Fruit fly (Drosophila melanogaster) whole organism, prepupa: ENCODE data around the gene alpha-Man-Ib.

ENCODE experiments used
- Blimp-1 ChIP-seq: fragments of 200-800 bp; sonication (Bioruptor generic); optimal IDR thresholded peaks from 3 replicates; lab custom pipeline; 2017; ENCODE audit warnings: missing biosample characterization, missing genetic modification characterization, mild to moderate bottlenecking, moderate library complexity, missing genetic modification reagents
- CG10631 ChIP-seq: fragments of 200-800 bp; sonication (Bioruptor generic); optimal IDR thresholded peaks from 2 replicates; lab custom pipeline; 2016; ENCODE audit warnings: missing biosample characterization, missing genetic modification characterization
- CG10669 ChIP-seq: fragments of 200-800 bp; sonication (Bioruptor generic); optimal IDR thresholded peaks from 3 replicates; lab custom pipeline; 2018; ENCODE audit warnings: missing biosample characterization, mild to moderate bottlenecking, missing genetic modification characterization, moderate library complexity
- CG11294 ChIP-seq: fragments of 200-800 bp; sonication (Bioruptor generic); IDR thresholded peaks from 2 replicates; pipeline ENCODE4 v1.3.6; 2022; ENCODE audit warnings: missing biosample characterization, missing genetic modification characterization
- CG31627 ChIP-seq: fragments of 200-800 bp; sonication (Bioruptor generic); optimal IDR thresholded peaks from 3 replicates; lab custom pipeline; 2016; ENCODE audit warnings: missing biosample characterization, missing genetic modification characterization
- CG34406 ChIP-seq: fragments of 200-800 bp; sonication (Bioruptor generic); optimal IDR thresholded peaks from 3 replicates; lab custom pipeline; 2016; ENCODE audit warnings: missing biosample characterization, missing genetic modification characterization
- CG3919 ChIP-seq: fragments of 200-800 bp; sonication (Bioruptor generic); optimal IDR thresholded peaks from 3 replicates; lab custom pipeline; 2016; ENCODE audit warnings: missing biosample characterization, missing genetic modification characterization
- CG4318 ChIP-seq: fragments of 200-800 bp; sonication (Bioruptor generic); optimal IDR thresholded peaks from 3 replicates; lab custom pipeline; 2017; ENCODE audit warnings: missing biosample characterization, mild to moderate bottlenecking, missing genetic modification characterization
- CG6163 ChIP-seq: fragments of 200-800 bp; sonication (Bioruptor generic); IDR thresholded peaks from 3 replicates; pipeline ENCODE4 v1.3.6; 2022; ENCODE audit warnings: missing biosample characterization, missing genetic modification characterization
- CG6276 ChIP-seq: fragments of 200-800 bp; sonication (Bioruptor generic); optimal IDR thresholded peaks from 2 replicates; lab custom pipeline; 2017; ENCODE audit warnings: missing biosample characterization, mild to moderate bottlenecking, missing genetic modification characterization
- CG6792 ChIP-seq: fragments of 200-800 bp; sonication (Bioruptor generic); optimal IDR thresholded peaks from 3 replicates; lab custom pipeline; 2016; ENCODE audit warnings: missing biosample characterization, missing genetic modification characterization
- CG6808 ChIP-seq: fragments of 200-800 bp; sonication (Bioruptor generic); optimal IDR thresholded peaks from 3 replicates; lab custom pipeline; 2017; ENCODE audit warnings: missing biosample characterization, missing genetic modification characterization, mild to moderate bottlenecking, moderate library complexity, missing genetic modification reagents
- CG7368 ChIP-seq: fragments of 200-800 bp; sonication (Bioruptor generic); optimal IDR thresholded peaks from 3 replicates; lab custom pipeline; 2016; ENCODE audit warnings: missing biosample characterization, missing genetic modification characterization
- CG8632 ChIP-seq: fragments of 200-800 bp; sonication (Bioruptor generic); optimal IDR thresholded peaks from 3 replicates; lab custom pipeline; 2016; ENCODE audit warnings: missing biosample characterization, missing genetic modification characterization
- CG9139 ChIP-seq: fragments of 200-800 bp; sonication (Bioruptor generic); optimal IDR thresholded peaks from 3 replicates; lab custom pipeline; 2017; ENCODE audit warnings: missing biosample characterization, mild to moderate bottlenecking, missing genetic modification characterization
- Eip75B ChIP-seq: fragments of 200-800 bp; sonication (Bioruptor generic); optimal IDR thresholded peaks from 3 replicates; lab custom pipeline; 2016; ENCODE audit warnings: missing biosample characterization, missing genetic modification characterization
- Eip78C ChIP-seq: fragments of 200-800 bp; sonication (Bioruptor generic); peaks from one replicate; lab custom pipeline; 2016; ENCODE audit warnings: missing biosample characterization, missing genetic modification characterization
- Ets96B ChIP-seq: fragments of 200-800 bp; optimal IDR thresholded peaks from 2 replicates; lab custom pipeline; 2019; ENCODE audit warnings: missing biosample characterization, mild to moderate bottlenecking, missing genetic modification characterization, moderate library complexity
- Gug ChIP-seq: fragments of 200-800 bp; sonication (Bioruptor generic); IDR thresholded peaks from 2 replicates; pipeline ENCODE4 v1.3.6; 2022; ENCODE audit warnings: missing biosample characterization, missing genetic modification characterization
- Hr39 ChIP-seq: fragments of 200-800 bp; sonication (Bioruptor generic); optimal IDR thresholded peaks from 2 replicates; lab custom pipeline; 2016; ENCODE audit warnings: missing biosample characterization, missing genetic modification characterization
- Lpt ChIP-seq: fragments of 200-800 bp; sonication (Bioruptor generic); optimal IDR thresholded peaks from 3 replicates; lab custom pipeline; 2016; ENCODE audit warnings: missing biosample characterization, missing genetic modification characterization
- Smox ChIP-seq: fragments of 200-800 bp; sonication (Bioruptor generic); optimal IDR thresholded peaks from 3 replicates; lab custom pipeline; 2016; ENCODE audit warnings: missing biosample characterization, missing genetic modification characterization
- Sox102F ChIP-seq: fragments of 200-800 bp; sonication (Bioruptor generic); optimal IDR thresholded peaks from 2 replicates; lab custom pipeline; 2016; ENCODE audit warnings: missing biosample characterization, mild to moderate bottlenecking, missing genetic modification characterization
- achi ChIP-seq: fragments of 200-800 bp; sonication (Bioruptor generic); optimal IDR thresholded peaks from 3 replicates; lab custom pipeline; 2016; ENCODE audit warnings: missing biosample characterization, missing genetic modification characterization
- cyc ChIP-seq: fragments of 200-800 bp; sonication (Bioruptor generic); optimal IDR thresholded peaks from 3 replicates; lab custom pipeline; 2016; ENCODE audit warnings: missing biosample characterization, missing genetic modification characterization
- dsx ChIP-seq: fragments of 200-800 bp; optimal IDR thresholded peaks from 3 replicates; lab custom pipeline; 2019; ENCODE audit warnings: missing biosample characterization, mild to moderate bottlenecking, missing genetic modification characterization, moderate library complexity; ENCODE audit not compliant: poor library complexity, severe bottlenecking
- eg ChIP-seq: fragments of 200-800 bp; sonication (Bioruptor generic); IDR thresholded peaks from 3 replicates; pipeline ENCODE4 v1.3.6; 2022; ENCODE audit warnings: missing biosample characterization, missing genetic modification characterization
- fkh ChIP-seq: fragments of 200-800 bp; sonication (Bioruptor generic); optimal IDR thresholded peaks from 3 replicates; lab custom pipeline; 2017; ENCODE audit warnings: missing biosample characterization, mild to moderate bottlenecking, missing genetic modification characterization, moderate library complexity
- lz ChIP-seq: fragments of 200-800 bp; sonication (Bioruptor generic); optimal IDR thresholded peaks from 3 replicates; lab custom pipeline; 2016; ENCODE audit warnings: missing biosample characterization, missing genetic modification characterization
- net ChIP-seq: fragments of 200-800 bp; sonication (Bioruptor generic); optimal IDR thresholded peaks from 3 replicates; lab custom pipeline; 2016; ENCODE audit warnings: missing biosample characterization, missing genetic modification characterization
- spab ChIP-seq: fragments of 200-800 bp; sonication (Bioruptor generic); optimal IDR thresholded peaks from 2 replicates; lab custom pipeline; 2017; ENCODE audit warnings: missing biosample characterization, mild to moderate bottlenecking, missing genetic modification characterization, missing genetic modification reagents
- ss ChIP-seq, 2 experiments: fragments of 200-800 bp; sonication (Bioruptor generic); optimal IDR thresholded peaks; 2 replicates in 1 of 2; 3 replicates in 1 of 2; lab custom pipeline; 2017 to 2018; ENCODE audit warnings: mild to moderate bottlenecking in 2 of 2, missing biosample characterization in 2 of 2, missing genetic modification characterization in 2 of 2, moderate library complexity in 1 of 2
- svp ChIP-seq: fragments of 200-800 bp; sonication (Bioruptor generic); peaks from one replicate; lab custom pipeline; 2016; ENCODE audit warnings: missing biosample characterization, missing genetic modification characterization

The alpha-Man-Ib gene

DNA sequence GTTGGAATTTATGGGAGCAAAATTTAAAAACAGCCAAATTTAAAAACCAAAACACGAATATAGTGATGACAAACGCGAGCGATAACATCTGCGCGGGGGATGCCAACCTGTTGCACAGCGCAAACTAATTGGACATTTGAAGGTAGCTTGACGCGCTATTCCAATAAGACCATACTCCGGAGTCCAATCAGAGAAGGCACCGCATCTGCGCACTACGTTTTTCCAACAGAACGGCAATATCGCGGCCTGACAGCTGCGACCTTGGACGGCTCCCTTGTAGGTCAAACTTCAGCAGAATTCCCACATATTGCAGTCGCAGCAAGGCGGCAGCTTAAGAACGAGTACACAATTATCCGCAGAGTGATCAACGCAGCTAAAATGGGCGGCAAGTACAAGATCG lies 35.5 kb upstream of the alpha-Man-Ib start, which contains the start of the genes CG11882 and Pglym78 (continued):
- TF ChIP-seq CG34406 (no peak), cyc (peak; percentile 24), CG10631 (GFP tag; lab: Kevin White, UChicago) (no peak), Hr39 (GFP tag; lab: Kevin White, UChicago) (peak; percentile 94), CG6276 (GFP tag; lab: Kevin White, UChicago) (no peak), CG4318 (GFP tag; lab: Kevin White, UChicago) (no peak), Lpt (GFP tag; lab: Kevin White, UChicago) (no peak), CG31627 (peak; percentile 12), eg (GFP tag; lab: Robert Waterston, UW) (no peak; the same call in 2 of the 3 replicates), CG7368 (no peak), CG6792 (no peak), Eip75B (GFP tag; lab: Kevin White, UChicago) (peak; percentile 80), svp (GFP tag; lab: Kevin White, UChicago) (peak; percentile 96), net (GFP tag; lab: Kevin White, UChicago) (no peak), spab (GFP tag; lab: Kevin White, UChicago) (no peak), lz (GFP tag; lab: Kevin White, UChicago) (peak; percentile 9)

DNA sequence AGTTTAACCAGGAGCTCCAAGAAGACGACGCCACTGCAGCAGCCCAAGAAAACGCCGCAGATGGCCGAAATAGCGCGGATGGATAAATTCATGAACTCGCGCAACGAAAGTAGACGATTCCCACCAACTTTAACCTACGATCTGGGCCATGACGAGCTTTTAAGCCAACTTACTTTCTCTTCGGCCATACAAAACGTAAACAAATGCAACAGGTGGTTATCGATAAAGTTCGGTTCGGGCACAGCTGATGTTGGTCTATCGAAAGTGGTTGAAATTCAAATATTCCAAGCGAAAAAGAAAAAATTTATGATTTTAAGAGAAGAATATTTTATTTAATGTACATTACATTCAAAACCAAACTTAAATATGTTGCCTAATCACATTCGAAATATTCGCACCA lies 34.1 kb upstream of the alpha-Man-Ib start, which contains the start of gene CG14511:
Gene CG14511 (minus strand): TSS at position 184 of the 400 bp plus-strand sequence.
- peak; percentile 2 for TF ChIP-seq Eip78C (GFP tag; lab: Kevin White, UChicago)
- TF ChIP-seq CG6792, result no peak
- peak; percentile 22 for TF ChIP-seq Blimp-1 (GFP tag; lab: Kevin White, UChicago)

DNA sequence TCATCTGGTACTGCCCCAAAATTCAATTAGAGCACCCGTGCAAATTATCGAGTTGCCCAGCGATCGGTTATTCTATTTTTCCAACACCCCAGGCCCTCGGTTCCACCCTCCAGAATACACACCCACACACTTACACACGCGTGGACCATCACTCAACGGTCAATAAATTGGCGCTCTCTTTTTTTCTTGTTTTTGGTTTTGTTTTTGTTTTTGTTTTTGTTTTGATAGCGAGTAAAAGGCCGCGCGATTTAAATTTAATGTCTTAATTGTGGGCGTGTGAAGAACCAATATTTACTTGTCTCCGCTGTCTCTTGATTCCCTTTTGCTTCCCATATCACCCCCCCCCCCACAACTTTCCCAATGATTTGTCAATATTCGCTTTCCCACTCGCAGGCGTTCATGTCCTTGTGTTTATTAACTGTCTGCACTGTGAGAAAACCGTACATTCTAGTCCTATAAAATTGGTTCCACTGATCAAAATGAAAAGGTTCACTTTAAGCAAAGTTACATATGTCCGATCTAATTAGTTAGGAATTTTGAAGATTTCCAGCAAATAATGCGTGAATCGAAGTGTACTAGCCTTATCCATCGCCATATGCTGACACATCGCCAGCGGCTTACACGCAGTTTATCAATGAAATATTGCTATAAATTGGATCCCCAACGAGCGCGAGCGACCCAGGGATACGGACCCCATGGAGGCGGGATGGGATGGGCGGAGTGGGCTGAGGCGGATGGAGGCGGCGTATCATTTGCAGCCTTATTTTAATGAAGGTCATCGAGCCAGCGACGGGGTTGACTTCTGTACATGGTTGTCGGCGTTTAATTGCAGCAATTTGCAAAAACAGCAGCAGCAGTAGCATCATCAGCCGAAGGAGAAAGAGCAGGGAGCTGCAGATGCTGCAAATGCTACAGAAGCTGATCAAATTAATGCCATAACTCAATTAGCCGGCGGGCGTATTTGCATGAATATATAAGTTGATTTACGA lies 27.4 kb upstream of the alpha-Man-Ib start:
- TF ChIP-seq dsx (GFP tag; lab: Kevin White, UChicago) (peak; percentile 5), Eip78C (GFP tag; lab: Kevin White, UChicago) (peak; percentile 53), CG3919 (peak; percentile 29), CG31627 (no peak), svp (GFP tag; lab: Kevin White, UChicago) (peak; percentile 92), CG7368 (peak; percentile 14), achi (GFP tag; lab: Kevin White, UChicago) (peak; percentile 8), fkh (GFP tag; lab: Kevin White, UChicago) (peak; percentile 32), Gug (GFP tag; lab: Robert Waterston, UW) (no peak), Sox102F (GFP tag; lab: Kevin White, UChicago) (no peak), Ets96B (tag; lab: Kevin White, UChicago) (peak; percentile 36), spab (GFP tag; lab: Kevin White, UChicago) (no peak), CG10631 (GFP tag; lab: Kevin White, UChicago) (no peak), CG9139 (peak; percentile 29), CG6808 (GFP tag; lab: Kevin White, UChicago) (peak; percentile 29), CG10669 (peak; percentile 68), ss (GFP tag; optimal IDR thresholded peaks at IDR 0.05; lab: Kevin White, UChicago) (peak in 1 of 2 experiments; percentile 20), CG6163 (GFP tag; lab: Robert Waterston, UW) (peak; percentile 37; the same call in 1 of the 3 replicates), lz (GFP tag; lab: Kevin White, UChicago) (no peak), Smox (GFP tag; lab: Kevin White, UChicago) (no peak), CG8632 (GFP tag; lab: Kevin White, UChicago) (no peak)
- TF ChIP-seq, all 60 proteins: peak for 13

DNA sequence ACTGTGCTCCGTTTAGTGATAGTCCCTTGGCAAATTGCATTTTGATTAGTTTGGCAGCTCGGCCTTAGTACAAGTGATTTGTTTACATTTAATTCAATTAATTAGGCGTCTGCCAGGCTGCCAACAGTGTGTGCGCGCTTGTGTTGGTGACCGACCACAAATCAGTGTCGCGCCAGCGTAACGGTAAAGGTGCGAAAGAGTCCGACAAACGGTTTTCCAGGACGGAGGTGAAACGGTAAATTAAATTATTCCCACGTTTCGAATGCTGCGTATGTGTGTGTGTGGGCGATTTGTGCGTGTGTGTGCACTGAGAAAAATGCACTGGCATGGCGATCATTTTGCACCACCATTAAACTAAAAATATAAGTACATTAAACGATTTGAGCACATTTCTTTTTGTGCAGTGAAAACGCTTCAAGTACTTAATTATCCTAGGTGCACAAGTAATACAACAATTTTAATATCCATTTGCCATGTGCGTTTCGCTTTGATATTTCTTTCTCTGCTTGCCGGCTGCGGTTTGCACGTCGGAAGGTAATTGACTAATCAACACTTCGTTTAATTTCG lies 26.4 kb upstream of the alpha-Man-Ib start:
- peak; percentile 28; the same call in 1 of the 2 replicates for TF ChIP-seq CG11294
- TF ChIP-seq svp (GFP tag; lab: Kevin White, UChicago), result no peak
- TF ChIP-seq, all 60 proteins: peak for 1
